Fruit fly (Drosophila melanogaster): ENCODE results near the gene Cpr76Ba.

DNA sequence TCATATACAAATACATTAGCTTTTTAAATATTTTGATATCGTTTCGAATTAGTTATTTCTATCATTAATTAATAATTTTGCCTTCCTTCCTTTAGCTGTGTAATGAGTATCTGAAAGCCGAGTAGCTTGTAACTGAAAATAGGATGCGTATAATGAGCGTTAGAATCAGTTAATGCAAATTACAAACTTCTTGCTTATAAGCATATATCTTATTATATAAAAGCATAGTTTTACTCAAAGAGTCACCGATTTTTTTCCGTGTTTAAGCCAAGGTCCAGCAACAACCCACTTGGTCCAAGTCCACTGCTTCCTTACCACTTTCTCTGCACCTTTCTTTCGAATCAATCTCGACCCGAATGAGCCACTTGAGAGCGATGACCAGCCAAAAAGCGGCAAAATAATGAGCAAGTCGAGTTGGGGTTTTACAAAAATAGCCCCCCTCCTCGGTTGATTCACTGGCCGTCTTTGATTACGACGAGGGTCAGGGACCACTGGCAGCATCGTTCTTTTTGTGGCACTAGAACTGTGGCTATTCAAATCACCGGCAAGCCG is 37.9 kb upstream of the Cpr76Ba start:
- TF ChIP-seq esn (GFP tag; optimal IDR thresholded peaks at IDR 0.05) = peak; percentile 63
- TF ChIP-seq Eip75B (GFP tag; optimal IDR thresholded peaks at IDR 0.05) = no peak
- TF ChIP-seq dac (GFP tag; optimal IDR thresholded peaks at IDR 0.05) = no peak
- no peak for TF ChIP-seq Lpt (GFP tag; optimal IDR thresholded peaks at IDR 0.05)
- peak; percentile 13 for TF ChIP-seq topi (GFP tag; optimal IDR thresholded peaks at IDR 0.05)
- TF ChIP-seq CG6163 (GFP tag; IDR thresholded peaks at IDR 0.05) = no peak
- TF ChIP-seq CG8119 (GFP tag; IDR thresholded peaks at IDR 0.05) = no peak

All from whole organism, prepupa.